Fruit fly (Drosophila melanogaster): ENCODE data around the gene CG4455.

DNA sequence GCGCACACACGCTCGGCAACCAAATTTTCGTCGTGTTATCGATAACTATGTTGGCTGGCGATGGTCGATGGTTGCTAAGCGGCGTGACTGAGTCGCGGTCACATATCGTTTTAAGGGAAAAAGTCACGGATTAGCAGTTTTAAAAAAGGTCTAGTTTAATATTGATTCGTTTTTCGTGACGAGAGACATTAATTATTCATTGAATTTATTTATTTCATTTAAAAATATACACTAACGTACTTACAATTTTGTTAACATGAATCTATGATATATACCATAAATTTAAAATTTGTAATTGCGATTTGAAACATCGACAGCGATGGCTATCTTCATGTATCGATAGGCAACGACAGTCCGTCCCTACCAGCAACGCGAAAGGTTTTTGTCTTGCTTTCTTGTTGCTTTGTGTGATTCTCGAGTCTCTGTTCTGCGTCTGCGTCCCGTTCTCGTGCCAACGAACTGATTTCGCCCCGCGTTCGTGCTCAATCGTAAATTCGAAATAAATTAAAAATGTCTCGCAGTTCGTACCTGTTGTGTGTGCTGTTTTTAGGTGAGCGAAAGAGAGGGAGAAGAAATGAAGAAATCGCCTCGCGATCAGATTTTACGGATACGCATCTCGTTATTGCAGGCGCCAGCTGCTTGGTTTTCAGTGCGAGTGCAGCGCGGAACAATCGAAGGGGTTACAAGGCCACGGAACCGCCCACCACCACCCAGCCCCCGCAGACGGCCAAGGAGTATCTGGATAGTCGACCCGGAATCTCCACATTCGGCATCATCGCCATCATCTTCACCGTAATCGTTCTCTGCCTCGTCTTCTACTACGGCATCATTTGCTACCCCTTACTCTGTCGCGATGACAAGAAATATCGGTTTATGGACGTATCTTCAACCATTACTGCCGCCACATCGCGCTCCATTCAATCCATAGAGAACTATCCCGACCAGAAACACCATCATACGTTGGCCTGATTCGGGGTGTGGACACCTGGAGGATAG is at the start of gene CG4455, which contains the start of the genes Hyls1 and chif:
- TF ChIP-seq CG8478 (optimal IDR thresholded peaks at IDR 0.05) = no peak
- peak in 1 of 2 experiments; percentile 11 for TF ChIP-seq CTCF (optimal IDR thresholded peaks at IDR 0.05)
